Worm (Caenorhabditis elegans) whole organism, mixed stage, embryonic: ENCODE data around the gene F53B3.3.
"Not testable (repeated sequence)": the region's sequence is repeated elsewhere in the genome, so short reads cannot be mapped to it uniquely, and the experiment has no call there.

Experiments
- M03D4.4 ChIP-seq: sonication (generic microtip); optimal IDR thresholded peaks from 2 replicates; lab custom pipeline; 2017; ENCODE audit warnings: mild to moderate bottlenecking, missing genetic modification characterization, missing compliant biosample characterization
- bed-3 ChIP-seq: fragments of 200-800 bp; sonication (Bioruptor generic); optimal IDR thresholded peaks from 3 replicates; lab custom pipeline; 2018; ENCODE audit warnings: mild to moderate bottlenecking, missing genetic modification characterization, moderate library complexity, missing compliant biosample characterization
- blmp-1 ChIP-seq: fragments of 150-350 bp; optimal IDR thresholded peaks from 2 replicates; lab custom pipeline; 2014; ENCODE audit warnings: missing biosample characterization, missing genetic modification characterization
- ceh-43 ChIP-seq: fragments of 200-800 bp; sonication (Bioruptor generic); optimal IDR thresholded peaks from 2 replicates; lab custom pipeline; 2018; ENCODE audit warnings: mild to moderate bottlenecking, missing genetic modification characterization, moderate library complexity, missing compliant biosample characterization
- ces-1 ChIP-seq: fragments of 150-350 bp; optimal IDR thresholded peaks from 2 replicates; lab custom pipeline; 2014; ENCODE audit warnings: missing biosample characterization, missing genetic modification reagents, missing genetic modification characterization
- elt-1 ChIP-seq: sonication (generic microtip); optimal IDR thresholded peaks from 2 replicates; lab custom pipeline; 2017; ENCODE audit warnings: missing genetic modification characterization, mild to moderate bottlenecking, missing compliant biosample characterization, antibody characterized with exemption, moderate library complexity, borderline replicate concordance; ENCODE audit not compliant: insufficient read depth
- elt-3 ChIP-seq: fragments of 150-350 bp; optimal IDR thresholded peaks from 2 replicates; lab custom pipeline; 2014; ENCODE audit warnings: missing biosample characterization, missing genetic modification characterization
- flh-1 ChIP-seq: fragments of 200-800 bp; sonication (Bioruptor generic); optimal IDR thresholded peaks from 2 replicates; lab custom pipeline; 2018; ENCODE audit warnings: mild to moderate bottlenecking, missing genetic modification characterization, moderate library complexity, missing compliant biosample characterization
- hlh-1 ChIP-seq: fragments of 150-350 bp; optimal IDR thresholded peaks from 2 replicates; lab custom pipeline; 2014; ENCODE audit warnings: missing biosample characterization, missing genetic modification reagents, missing genetic modification characterization
- lin-13 ChIP-seq: fragments of 150-350 bp; optimal IDR thresholded peaks from 2 replicates; lab custom pipeline; 2014; ENCODE audit warnings: missing biosample characterization, missing genetic modification characterization
- lsy-2 ChIP-seq: fragments of 150-350 bp; optimal IDR thresholded peaks from 2 replicates; lab custom pipeline; 2014; ENCODE audit warnings: missing biosample characterization, missing genetic modification characterization
- mep-1 ChIP-seq: fragments of 150-350 bp; optimal IDR thresholded peaks from 2 replicates; lab custom pipeline; 2017; ENCODE audit warnings: missing biosample characterization, missing genetic modification reagents, missing genetic modification characterization, inconsistent platforms
- mls-2 ChIP-seq: sonication (generic microtip); optimal IDR thresholded peaks from 2 replicates; lab custom pipeline; 2016; ENCODE audit warnings: mild to moderate bottlenecking, missing genetic modification characterization, moderate library complexity, missing compliant biosample characterization
- nhr-12 ChIP-seq: fragments of 150-350 bp; optimal IDR thresholded peaks from 2 replicates; lab custom pipeline; 2014; ENCODE audit warnings: missing biosample characterization, missing genetic modification characterization
- nhr-237 ChIP-seq: fragments of 150-350 bp; optimal IDR thresholded peaks from 2 replicates; lab custom pipeline; 2014; ENCODE audit warnings: missing biosample characterization, missing genetic modification characterization
- nhr-28 ChIP-seq: fragments of 150-350 bp; optimal IDR thresholded peaks from 2 replicates; lab custom pipeline; 2014; ENCODE audit warnings: missing biosample characterization, missing genetic modification characterization
- nhr-76 ChIP-seq: sonication (generic microtip); optimal IDR thresholded peaks from 2 replicates; lab custom pipeline; 2017; ENCODE audit warnings: missing biosample characterization, missing genetic modification characterization
- pha-4 ChIP-seq: fragments of 150-350 bp; optimal IDR thresholded peaks from 2 replicates; lab custom pipeline; 2018; ENCODE audit warnings: missing biosample characterization, missing genetic modification reagents, missing genetic modification characterization
- sem-2 ChIP-seq: fragments of 200-800 bp; sonication (Bioruptor generic); optimal IDR thresholded peaks from 2 replicates; lab custom pipeline; 2018; ENCODE audit warnings: mild to moderate bottlenecking, missing genetic modification characterization, missing compliant biosample characterization
- snpc-4 ChIP-seq: fragments of 150-350 bp; optimal IDR thresholded peaks from 2 replicates; lab custom pipeline; 2014; ENCODE audit warnings: missing biosample characterization, missing genetic modification characterization
- sptf-1 ChIP-seq: sonication (generic microtip); optimal IDR thresholded peaks from 2 replicates; lab custom pipeline; 2017; ENCODE audit warnings: mild to moderate bottlenecking, missing genetic modification characterization, moderate library complexity, missing compliant biosample characterization
- tbx-8 ChIP-seq: fragments of 200-800 bp; sonication (Bioruptor generic); optimal IDR thresholded peaks from 2 replicates; lab custom pipeline; 2018; ENCODE audit warnings: mild to moderate bottlenecking, missing genetic modification characterization, moderate library complexity, missing compliant biosample characterization
- unc-120 ChIP-seq: sonication (generic microtip); optimal IDR thresholded peaks from 2 replicates; lab custom pipeline; 2017; ENCODE audit warnings: missing genetic modification characterization, missing compliant biosample characterization; ENCODE audit not compliant: poor library complexity, severe bottlenecking
- unc-39 ChIP-seq: fragments of 150-350 bp; optimal IDR thresholded peaks from 2 replicates; lab custom pipeline; 2014; ENCODE audit warnings: missing biosample characterization, missing genetic modification characterization
- zip-8 ChIP-seq: fragments of 150-350 bp; optimal IDR thresholded peaks from 2 replicates; lab custom pipeline; 2014; ENCODE audit warnings: missing biosample characterization, missing genetic modification characterization
- ztf-11 ChIP-seq: fragments of 150-350 bp; optimal IDR thresholded peaks from 2 replicates; lab custom pipeline; 2014; ENCODE audit warnings: missing biosample characterization, missing genetic modification characterization

The F53B3.3 gene

ce11 chrX:2900897-2901496, 30.1 kb upstream of the F53B3.3 start (continued):
- TF ChIP-seq nhr-237 (tag; lab: Kevin White, UChicago), result no peak
- no peak for TF ChIP-seq snpc-4 (tag; lab: Kevin White, UChicago)
- TF ChIP-seq nhr-12, result no peak
- TF ChIP-seq ces-1 (GFP tag; lab: Kevin White, UChicago), result no peak
- TF ChIP-seq lsy-2, result no peak
- TF ChIP-seq sem-2 (GFP tag; lab: Kevin White, UChicago), result no peak
- peak; percentile 12 for TF ChIP-seq mls-2 (tag; lab: Kevin White, UChicago)
- no peak for TF ChIP-seq unc-39 (tag; lab: Kevin White, UChicago)

ce11 chrX:2898256-2898655, 27.3 kb upstream of the F53B3.3 start, which contains the start of gene F52B10.3:
TSS of gene F52B10.3 (minus strand) at chrX:2898356.
- TF ChIP-seq unc-120 (tag; lab: Kevin White, UChicago) (no peak), nhr-76 (no peak)
- TF ChIP-seq, all 35 proteins: peak for 0

ce11 chrX:2895646-2896045, 24.7 kb upstream of the F53B3.3 start:
- TF ChIP-seq sem-2 (GFP tag; lab: Kevin White, UChicago), result no peak
- TF ChIP-seq elt-1 (tag; lab: Kevin White, UChicago), result no peak
- no peak for TF ChIP-seq flh-1 (GFP tag; lab: Kevin White, UChicago)
- no peak for TF ChIP-seq nhr-28
- TF ChIP-seq blmp-1 (tag; lab: Kevin White, UChicago), result no peak
- TF ChIP-seq hlh-1, result no peak
- no peak for TF ChIP-seq bed-3 (GFP tag; lab: Kevin White, UChicago)
- TF ChIP-seq ztf-11 (tag; lab: Kevin White, UChicago), result no peak
- TF ChIP-seq sptf-1 (tag; lab: Kevin White, UChicago), result no peak
- no peak for TF ChIP-seq nhr-12
- no peak for TF ChIP-seq unc-39 (tag; lab: Kevin White, UChicago)

- TF ChIP-seq M03D4.4, blmp-1, ztf-11 (tag; lab: Kevin White, UChicago): not testable (repeated sequence)
Measured at ce11 chrX:2894273-2894672, 23.3 kb upstream of the F53B3.3 start, which contains the start of gene B0410.1. TSS of gene B0410.1 (plus strand) at chrX:2894573.

ce11 chrX:2893026-2893662, 22.2 kb upstream of the F53B3.3 start:
- TF ChIP-seq flh-1 (GFP tag; lab: Kevin White, UChicago), result no peak
- TF ChIP-seq unc-120 (tag; lab: Kevin White, UChicago), result no peak
- TF ChIP-seq lin-13 (tag; lab: Kevin White, UChicago), result no peak
- no peak for TF ChIP-seq unc-39 (tag; lab: Kevin White, UChicago)
- TF ChIP-seq nhr-12, result no peak
- TF ChIP-seq tbx-8, result no peak
- TF ChIP-seq mls-2 (tag; lab: Kevin White, UChicago), result no peak
- no peak for TF ChIP-seq ces-1 (GFP tag; lab: Kevin White, UChicago)
- TF ChIP-seq elt-3, result no peak
- TF ChIP-seq hlh-1, result no peak
- no peak for TF ChIP-seq pha-4 (tag; lab: Kevin White, UChicago)
- no peak for TF ChIP-seq mep-1 (tag; lab: Kevin White, UChicago)
- TF ChIP-seq nhr-76, result no peak
- TF ChIP-seq ceh-43 (GFP tag; lab: Kevin White, UChicago), result no peak
- no peak for TF ChIP-seq sem-2 (GFP tag; lab: Kevin White, UChicago)
- no peak for TF ChIP-seq zip-8 (tag; lab: Kevin White, UChicago)

ce11 chrX:2891879-2892278, 20.9 kb upstream of the F53B3.3 start:
- no peak for TF ChIP-seq ceh-43 (GFP tag; lab: Kevin White, UChicago)
